Worm (Caenorhabditis elegans): ENCODE data around the gene F46C5.9.

The F46C5.9 gene

ce11 chrII:8787376-8787775, 23.2 kb downstream of the F46C5.9 start (continued):
- TF ChIP-seq ceh-79 (tag; optimal IDR thresholded peaks at IDR 0.05) = no peak
- peak; percentile 81 for TF ChIP-seq let-607 (tag; optimal IDR thresholded peaks at IDR 0.05)
- TF ChIP-seq lin-40 (tag; optimal IDR thresholded peaks at IDR 0.05) = peak; percentile 91
- TF ChIP-seq ets-4 (GFP tag; optimal IDR thresholded peaks at IDR 0.05) = peak; percentile 23
- TF ChIP-seq ceh-27 (GFP tag; optimal IDR thresholded peaks at IDR 0.05) = peak; percentile 94
- 0 out of 2 replicates have a peak, but pooled peaks have one; percentile 6 for TF ChIP-seq zfh-2 (GFP tag; conservative IDR thresholded peaks at IDR 0.05)
- no peak for TF ChIP-seq fkh-3 (tag; optimal IDR thresholded peaks at IDR 0.05)
- TF ChIP-seq sdz-38 (tag; optimal IDR thresholded peaks at IDR 0.05) = no peak
- TF ChIP-seq K11D2.4 (GFP tag; IDR thresholded peaks at IDR 0.05) = peak; percentile 75
- peak in 1 of 3 experiments; percentile 72 for TF ChIP-seq lin-35 (GFP tag; optimal IDR thresholded peaks at IDR 0.05)
- TF ChIP-seq aptf-3 (GFP tag; IDR thresholded peaks at IDR 0.05) = no peak
- peak; percentile 83 for TF ChIP-seq atf-7 (tag; optimal IDR thresholded peaks at IDR 0.05)
- TF ChIP-seq hlh-26 (GFP tag; conservative IDR thresholded peaks at IDR 0.05) = no peak
- peak; percentile 62 for TF ChIP-seq tbp1 (GFP tag; optimal IDR thresholded peaks at IDR 0.05)
- TF ChIP-seq ztf-3 (GFP tag; optimal IDR thresholded peaks at IDR 0.05) = no peak
- peak; percentile 92 for TF ChIP-seq hmg-1.2 (GFP tag; IDR thresholded peaks at IDR 0.05)
- TF ChIP-seq Y53F4B.3 (GFP tag; IDR thresholded peaks at IDR 0.05) = no peak
- no peak for TF ChIP-seq F57C9.4 (tag; optimal IDR thresholded peaks at IDR 0.05)
- peak; percentile 85 for TF ChIP-seq F33H1.4 (GFP tag; IDR thresholded peaks at IDR 0.05)

ce11 chrII:8785875-8786274, 24.7 kb downstream of the F46C5.9 start:
- TF ChIP-seq lin-35 (GFP tag; optimal IDR thresholded peaks at IDR 0.05) (peak in 1 of 3 experiments; percentile 58), ekl-4 (GFP tag; IDR thresholded peaks at IDR 0.05) (no peak), ZK185.1 (tag; optimal IDR thresholded peaks at IDR 0.05; ENCODE audit: poor library complexity, severe bottlenecking) (peak; percentile 22), repo-1 (tag; optimal IDR thresholded peaks at IDR 0.05) (peak; percentile 24), K12H6.12 (tag; optimal IDR thresholded peaks at IDR 0.05) (peak; percentile 26), B0336.3 (GFP tag; IDR thresholded peaks at IDR 0.05) (no peak), snpc-4 (GFP tag; optimal IDR thresholded peaks at IDR 0.05) (no peak), snpc-4 (tag; optimal IDR thresholded peaks at IDR 0.05) (peak in 1 of 4 experiments; percentile 27), hmg-1.2 (GFP tag; IDR thresholded peaks at IDR 0.05) (0 out of 2 replicates have a peak, but pooled peaks have one; percentile 6), ama-1 (optimal IDR thresholded peaks at IDR 0.05) (no peak), ama-1 (GFP tag; optimal IDR thresholded peaks at IDR 0.05) (peak in 1 of 2 experiments; percentile 33), cebp-1 (GFP tag; IDR thresholded peaks at IDR 0.05) (no peak), cebp-1 (tag; optimal IDR thresholded peaks at IDR 0.05) (peak; percentile 21), nfyb-1 (GFP tag; IDR thresholded peaks at IDR 0.05) (peak; percentile 45; the same call in 1 of the 2 replicates)

- TF ChIP-seq let-607 (tag; optimal IDR thresholded peaks at IDR 0.05) (peak in 1 of 2 experiments; percentile 29), atf-7 (tag; optimal IDR thresholded peaks at IDR 0.05) (peak; percentile 12), Y79H2A.3 (GFP tag; conservative IDR thresholded peaks at IDR 0.05) (no peak), ztf-26 (tag; optimal IDR thresholded peaks at IDR 0.05) (no peak), lin-26 (GFP tag; IDR thresholded peaks at IDR 0.05) (no peak), snpc-4 (GFP tag; optimal IDR thresholded peaks at IDR 0.05) (no peak), snpc-4 (tag; optimal IDR thresholded peaks at IDR 0.05) (peak in 2 of 4 experiments; percentile 3 to 18), Y53F4B.3 (GFP tag; IDR thresholded peaks at IDR 0.05) (no peak), F52B5.7 (tag; optimal IDR thresholded peaks at IDR 0.05) (no peak), F57A8.1 (GFP tag; optimal IDR thresholded peaks at IDR 0.05) (no peak), Y67H2A.10 (GFP tag; conservative IDR thresholded peaks at IDR 0.05) (no peak), F49E8.2 (tag; optimal IDR thresholded peaks at IDR 0.05; ENCODE audit: insufficient read depth) (no peak), F33H1.4 (GFP tag; IDR thresholded peaks at IDR 0.05) (no peak), nhr-90 (tag; optimal IDR thresholded peaks at IDR 0.05) (no peak), egl-18 (GFP tag; IDR thresholded peaks at IDR 0.05) (no peak), B0336.3 (GFP tag; IDR thresholded peaks at IDR 0.05) (no peak), F37B4.10 (GFP tag; IDR thresholded peaks at IDR 0.05) (no peak), tlf-1 (GFP tag; optimal IDR thresholded peaks at IDR 0.05) (no peak), madf-10 (tag; optimal IDR thresholded peaks at IDR 0.05) (peak; percentile 88), B0035.1 (tag; optimal IDR thresholded peaks at IDR 0.05) (no peak), pha-4 (tag; optimal IDR thresholded peaks at IDR 0.05) (no peak), nhr-80 (tag; optimal IDR thresholded peaks at IDR 0.05) (peak; percentile 21)
Observed at ce11 chrII:8784235-8784928, 26.1 kb downstream of the F46C5.9 start.
